Worm (Caenorhabditis elegans) whole organism, early embryonic: Measurements from ENCODE around the gene K02D10.4.
A peak's percentile ranks its signal among the peaks of the same experiment; 100 is the strongest.

Experiments
- ama-1 ChIP-seq: fragments of 150-350 bp; optimal IDR thresholded peaks from 2 replicates; lab custom pipeline; 2014
- ceh-36 ChIP-seq: sonication (generic microtip); optimal IDR thresholded peaks from 2 replicates; lab custom pipeline; 2016; ENCODE audit warnings: missing genetic modification characterization, inconsistent platforms, missing compliant biosample characterization
- flt-1 ChIP-seq: fragments of 200-800 bp; sonication (Bioruptor generic); IDR thresholded peaks from 2 replicates; pipeline ENCODE4 v1.3.6; 2022; ENCODE audit warnings: missing genetic modification characterization, missing compliant biosample characterization
- hmbx-1 ChIP-seq: sonication (generic microtip); optimal IDR thresholded peaks from 2 replicates; lab custom pipeline; 2016; ENCODE audit warnings: mild to moderate bottlenecking, missing genetic modification characterization, missing compliant biosample characterization
- pes-1 ChIP-seq: fragments of 200-800 bp; sonication (Bioruptor generic); IDR thresholded peaks from 2 replicates; pipeline ENCODE4 v1.3.6; 2022; ENCODE audit warnings: missing genetic modification reagents, missing genetic modification characterization, missing compliant biosample characterization
- scrt-1 ChIP-seq: fragments of 200-800 bp; sonication (Bioruptor generic); IDR thresholded peaks from 2 replicates; pipeline ENCODE4 v1.3.6; 2022; ENCODE audit warnings: missing genetic modification characterization, missing compliant biosample characterization
- sea-1 ChIP-seq: fragments of 200-800 bp; sonication (Bioruptor generic); conservative IDR thresholded peaks from 2 replicates; pipeline ENCODE4 v1.3.6; 2022; ENCODE audit warnings: missing genetic modification characterization, missing compliant biosample characterization
- tbx-11 ChIP-seq: fragments of 200-800 bp; sonication (Bioruptor generic); IDR thresholded peaks from 2 replicates; pipeline ENCODE4 v1.3.6; 2022; ENCODE audit warnings: missing genetic modification characterization, missing compliant biosample characterization
- tbx-37 ChIP-seq: fragments of 200-800 bp; sonication (Bioruptor generic); conservative IDR thresholded peaks from 2 replicates; pipeline ENCODE4 v1.3.6; 2022; ENCODE audit warnings: missing genetic modification reagents, missing genetic modification characterization, missing compliant biosample characterization

ce11 chrIII:8767889-8768361, 11.9 kb downstream of the K02D10.4 start, which contains the start of gene mtss-1:
- peak; percentile 79 for TF ChIP-seq flt-1
- peak; percentile 86 for TF ChIP-seq pes-1 (GFP tag; lab: Robert Waterston, UW)
- no peak for TF ChIP-seq ama-1 (lab: Kevin White, UChicago)
- TF ChIP-seq ceh-36 (tag; lab: Kevin White, UChicago) = peak; percentile 50
- TF ChIP-seq sea-1 (GFP tag; lab: Robert Waterston, UW) = peak; percentile 75
- TF ChIP-seq scrt-1 (GFP tag; lab: Robert Waterston, UW) = peak; percentile 79
- peak; percentile 54 for TF ChIP-seq hmbx-1
- TF ChIP-seq tbx-11 = peak; percentile 67; the same call in 1 of the 2 replicates
- TF ChIP-seq tbx-37 = 0 out of 2 replicates have a peak, but pooled peaks have one; percentile 57
